Worm (Caenorhabditis elegans): ENCODE data around the gene T01B7.13.

T01B7.13 gene

ce11 chrII:8714913-8715447, at the start of gene T01B7.13, which contains the start of gene rab-21:
Gene T01B7.13 (plus strand): TSS chrII:8715397.
Gene rab-21 (minus strand): TSS chrII:8715013.
- TF ChIP-seq nhr-232 (tag; optimal IDR thresholded peaks at IDR 0.05) (no peak), ceh-31 (tag; optimal IDR thresholded peaks at IDR 0.05) (no peak), ztf-16 (tag; optimal IDR thresholded peaks at IDR 0.05) (no peak), ceh-34 (tag; optimal IDR thresholded peaks at IDR 0.05) (no peak), ceh-9 (tag; optimal IDR thresholded peaks at IDR 0.05) (no peak), ceh-24 (tag; optimal IDR thresholded peaks at IDR 0.05) (no peak), hlh-15 (tag; optimal IDR thresholded peaks at IDR 0.05) (no peak), lim-6 (tag; optimal IDR thresholded peaks at IDR 0.05) (no peak), hlh-30 (tag; optimal IDR thresholded peaks at IDR 0.05; ENCODE audit: insufficient read depth) (no peak), Y22D7AL.16 (tag; optimal IDR thresholded peaks at IDR 0.05) (no peak), dve-1 (tag; optimal IDR thresholded peaks at IDR 0.05) (no peak), ets-4 (tag; optimal IDR thresholded peaks at IDR 0.05) (no peak), gmeb-2 (tag; optimal IDR thresholded peaks at IDR 0.05) (no peak), rnt-1 (tag; optimal IDR thresholded peaks at IDR 0.05) (no peak)

ce11 chrII:8668871-8669270, 46.3 kb upstream of the T01B7.13 start:
- TF ChIP-seq ceh-48 (tag; optimal IDR thresholded peaks at IDR 0.05) (no peak), tbx-7 (tag; optimal IDR thresholded peaks at IDR 0.05) (no peak), pha-4 (tag; optimal IDR thresholded peaks at IDR 0.05) (no peak), tbx-2 (tag; optimal IDR thresholded peaks at IDR 0.05) (no peak), nhr-232 (tag; optimal IDR thresholded peaks at IDR 0.05) (no peak), C38D4.7 (GFP tag; optimal IDR thresholded peaks at IDR 0.05) (no peak), odd-2 (tag; optimal IDR thresholded peaks at IDR 0.05) (no peak), sdc-2 (tag; optimal IDR thresholded peaks at IDR 0.05) (no peak), gmeb-2 (tag; optimal IDR thresholded peaks at IDR 0.05) (no peak), ceh-9 (tag; optimal IDR thresholded peaks at IDR 0.05) (no peak), dve-1 (tag; optimal IDR thresholded peaks at IDR 0.05) (no peak), ref-2 (tag; optimal IDR thresholded peaks at IDR 0.05) (no peak), eyg-1 (tag; optimal IDR thresholded peaks at IDR 0.05) (no peak), rnt-1 (tag; optimal IDR thresholded peaks at IDR 0.05) (no peak), che-1 (tag; optimal IDR thresholded peaks at IDR 0.05) (no peak)

ce11 chrII:8670835-8671234, 44.4 kb upstream of the T01B7.13 start:
- TF ChIP-seq ceh-45 (GFP tag; IDR thresholded peaks at IDR 0.05) (no peak), fkh-6 (tag; optimal IDR thresholded peaks at IDR 0.05) (no peak), dmd-4 (tag; optimal IDR thresholded peaks at IDR 0.05; ENCODE audit: borderline replicate concordance) (no peak), ceh-48 (tag; optimal IDR thresholded peaks at IDR 0.05) (no peak), elt-2 (tag; optimal IDR thresholded peaks at IDR 0.05) (no peak), pros-1 (tag; optimal IDR thresholded peaks at IDR 0.05) (no peak), dve-1 (tag; optimal IDR thresholded peaks at IDR 0.05) (no peak), hlh-15 (tag; optimal IDR thresholded peaks at IDR 0.05) (no peak), gmeb-2 (tag; optimal IDR thresholded peaks at IDR 0.05) (no peak), hlh-30 (tag; optimal IDR thresholded peaks at IDR 0.05; ENCODE audit: insufficient read depth) (no peak)

- no peak for TF ChIP-seq pros-1 (tag; optimal IDR thresholded peaks at IDR 0.05)
- TF ChIP-seq ttx-3 (tag; optimal IDR thresholded peaks at IDR 0.05) = no peak
- no peak for TF ChIP-seq pha-2 (tag; optimal IDR thresholded peaks at IDR 0.05)
- no peak for TF ChIP-seq lin-11 (tag; optimal IDR thresholded peaks at IDR 0.05)
- no peak for TF ChIP-seq T23F11.4 (GFP tag; optimal IDR thresholded peaks at IDR 0.05)
- TF ChIP-seq ceh-14 (tag; optimal IDR thresholded peaks at IDR 0.05) = no peak
- TF ChIP-seq eyg-1 (tag; optimal IDR thresholded peaks at IDR 0.05) = no peak
- no peak for TF ChIP-seq unc-3 (GFP tag; conservative IDR thresholded peaks at IDR 0.05)
- no peak for TF ChIP-seq unc-3 (tag; optimal IDR thresholded peaks at IDR 0.05)
These were observed 39.8 kb upstream of the T01B7.13 start for ce11 chrII:8675369-8675768.

Data from whole organism, late embryonic.